Fruit fly (Drosophila melanogaster): Measurements from ENCODE around the gene CG14551.
A peak's percentile ranks its signal among the peaks of the same experiment; 100 is the strongest.

CG14551 gene

DNA sequence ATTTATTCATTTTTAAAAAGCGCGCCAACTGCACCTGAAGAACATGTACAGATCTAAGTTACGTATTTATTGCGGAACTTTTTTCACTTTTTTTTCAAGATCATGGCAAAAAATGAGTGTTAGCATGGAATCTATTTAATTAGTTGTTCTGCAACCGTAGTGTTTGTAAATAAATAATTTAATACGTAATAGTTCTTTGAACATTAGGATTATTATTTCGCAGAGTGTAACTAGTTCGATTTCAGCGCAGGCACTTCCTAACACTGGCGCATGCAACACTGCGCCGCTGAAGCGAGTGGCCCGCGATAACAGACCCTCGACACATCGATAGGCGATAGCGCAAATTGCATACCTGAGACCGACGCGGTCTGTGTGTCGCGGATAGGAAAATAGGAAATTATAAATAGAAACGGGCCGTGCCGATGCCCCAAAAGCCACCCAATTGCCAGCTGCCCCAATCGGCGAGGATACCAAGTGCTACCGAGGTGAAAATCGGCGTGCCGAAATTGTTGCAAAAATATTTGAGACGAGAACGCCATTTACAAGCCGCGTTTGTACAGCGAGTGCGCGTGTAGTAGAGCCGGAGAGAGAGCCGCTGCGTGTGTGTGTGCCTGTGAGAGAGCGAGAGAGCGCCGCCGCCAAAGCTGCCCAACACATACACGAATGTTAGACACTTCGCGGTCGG lies 21.3 kb downstream of the CG14551 start, which contains the start of gene gro (continued):
- TF ChIP-seq NC2β (GFP tag; optimal IDR thresholded peaks at IDR 0.05), result peak; percentile 81
- TF ChIP-seq dmrt11E (tag; optimal IDR thresholded peaks at IDR 0.05), result peak; percentile 66
- peak; percentile 90 for TF ChIP-seq Bgb (GFP tag; IDR thresholded peaks at IDR 0.05; ENCODE audit: partially characterized antibody)
- TF ChIP-seq grn (GFP tag; optimal IDR thresholded peaks at IDR 0.05), result peak; percentile 27
- peak; percentile 69 for TF ChIP-seq HLH3B (GFP tag; IDR thresholded peaks at IDR 0.05)
- TF ChIP-seq inv (GFP tag; IDR thresholded peaks at IDR 0.05; ENCODE audit: partially characterized antibody), result peak; percentile 72
- TF ChIP-seq CG17829 (tag; optimal IDR thresholded peaks at IDR 0.05), result peak; percentile 69
- TF ChIP-seq kni (GFP tag; optimal IDR thresholded peaks at IDR 0.05), result peak; percentile 40
- TF ChIP-seq CoRest (tag; optimal IDR thresholded peaks at IDR 0.05), result peak; percentile 71
- peak; percentile 68 for TF ChIP-seq HHEX (GFP tag; optimal IDR thresholded peaks at IDR 0.05)
- TF ChIP-seq Spps (tag; optimal IDR thresholded peaks at IDR 0.05), result peak; percentile 30
- peak; percentile 79 for TF ChIP-seq pho (GFP tag; optimal IDR thresholded peaks at IDR 0.05)
- TF ChIP-seq CG18764 (GFP tag; optimal IDR thresholded peaks at IDR 0.05), result peak; percentile 55
- TF ChIP-seq Usf (GFP tag; optimal IDR thresholded peaks at IDR 0.05), result no peak
- TF ChIP-seq CG17612 (GFP tag; IDR thresholded peaks at IDR 0.05), result no peak
- peak; percentile 86 for TF ChIP-seq CG3847 (GFP tag; IDR thresholded peaks at IDR 0.05)
- peak; percentile 65 for TF ChIP-seq CG12744 (GFP tag; optimal IDR thresholded peaks at IDR 0.05)
- TF ChIP-seq bab2 (GFP tag; optimal IDR thresholded peaks at IDR 0.05), result peak; percentile 66
- TF ChIP-seq CG10979 (tag; optimal IDR thresholded peaks at IDR 0.05), result peak; percentile 38
- peak; percentile 75 for TF ChIP-seq CG10543 (GFP tag; optimal IDR thresholded peaks at IDR 0.05)
- TF ChIP-seq BEAF-32 (GFP tag; optimal IDR thresholded peaks at IDR 0.05), result peak; percentile 74
- TF ChIP-seq CG9609 (GFP tag; optimal IDR thresholded peaks at IDR 0.05), result peak; percentile 76
- peak; percentile 69 for TF ChIP-seq CG6272 (GFP tag; IDR thresholded peaks at IDR 0.05)
- peak; percentile 52; the same call in 1 of the 2 replicates for TF ChIP-seq esg (GFP tag; conservative IDR thresholded peaks at IDR 0.05)
- TF ChIP-seq mld (GFP tag; IDR thresholded peaks at IDR 0.05; ENCODE audit: partially characterized antibody), result peak; percentile 68
- peak; percentile 24 for TF ChIP-seq twi (tag; optimal IDR thresholded peaks at IDR 0.05)
- TF ChIP-seq CG8359 (GFP tag; optimal IDR thresholded peaks at IDR 0.05; ENCODE audit: borderline replicate concordance), result no peak
- TF ChIP-seq Trl (optimal IDR thresholded peaks at IDR 0.05), result peak; percentile 93 to 96
- peak; percentile 83 for TF ChIP-seq Trl (GFP tag; optimal IDR thresholded peaks at IDR 0.05)
- peak; percentile 47 for TF ChIP-seq Dek (tag; optimal IDR thresholded peaks at IDR 0.05)
- TF ChIP-seq stc (GFP tag; IDR thresholded peaks at IDR 0.05), result peak; percentile 49; the same call in 1 of the 2 replicates
- no peak for TF ChIP-seq Ravus (GFP tag; IDR thresholded peaks at IDR 0.05)
- TF ChIP-seq CG9817 (tag; optimal IDR thresholded peaks at IDR 0.05), result peak; percentile 75
- no peak for TF ChIP-seq Lim3 (GFP tag; IDR thresholded peaks at IDR 0.05)
- TF ChIP-seq CG15011 (GFP tag; optimal IDR thresholded peaks at IDR 0.05), result no peak
- TF ChIP-seq CG15479 (GFP tag; optimal IDR thresholded peaks at IDR 0.05), result peak; percentile 81
- TF ChIP-seq CG32532 (GFP tag; IDR thresholded peaks at IDR 0.05), result peak; percentile 65; the same call in 1 of the 2 replicates
- peak; percentile 88 for TF ChIP-seq row (GFP tag; IDR thresholded peaks at IDR 0.05)
- TF ChIP-seq p53 (GFP tag; optimal IDR thresholded peaks at IDR 0.05), result peak; percentile 68
- peak; percentile 72 for TF ChIP-seq CG8290 (GFP tag; optimal IDR thresholded peaks at IDR 0.05)
- TF ChIP-seq CG8290 (tag; optimal IDR thresholded peaks at IDR 0.05), result peak; percentile 64 to 91
- TF ChIP-seq CG1602 (GFP tag; optimal IDR thresholded peaks at IDR 0.05), result peak; percentile 60
- TF ChIP-seq HmgZ (tag; optimal IDR thresholded peaks at IDR 0.05), result peak; percentile 83
- no peak for TF ChIP-seq ac (GFP tag; optimal IDR thresholded peaks at IDR 0.05)
- TF ChIP-seq disco-r (GFP tag; optimal IDR thresholded peaks at IDR 0.05), result peak; percentile 68
- peak; percentile 31 for TF ChIP-seq CG3995 (GFP tag; optimal IDR thresholded peaks at IDR 0.05)
- TF ChIP-seq CG17186 (GFP tag; optimal IDR thresholded peaks at IDR 0.05), result peak; percentile 90
- peak; percentile 74 for TF ChIP-seq unc-4 (GFP tag; IDR thresholded peaks at IDR 0.05; ENCODE audit: partially characterized antibody)
- no peak for TF ChIP-seq tll (GFP tag; optimal IDR thresholded peaks at IDR 0.05)

All from whole organism, embryonic.